Worm (Caenorhabditis elegans): ENCODE measurements around the gene tbc-12.
A peak's percentile ranks its signal among the peaks of the same experiment; 100 is the strongest.

The tbc-12 gene

DNA sequence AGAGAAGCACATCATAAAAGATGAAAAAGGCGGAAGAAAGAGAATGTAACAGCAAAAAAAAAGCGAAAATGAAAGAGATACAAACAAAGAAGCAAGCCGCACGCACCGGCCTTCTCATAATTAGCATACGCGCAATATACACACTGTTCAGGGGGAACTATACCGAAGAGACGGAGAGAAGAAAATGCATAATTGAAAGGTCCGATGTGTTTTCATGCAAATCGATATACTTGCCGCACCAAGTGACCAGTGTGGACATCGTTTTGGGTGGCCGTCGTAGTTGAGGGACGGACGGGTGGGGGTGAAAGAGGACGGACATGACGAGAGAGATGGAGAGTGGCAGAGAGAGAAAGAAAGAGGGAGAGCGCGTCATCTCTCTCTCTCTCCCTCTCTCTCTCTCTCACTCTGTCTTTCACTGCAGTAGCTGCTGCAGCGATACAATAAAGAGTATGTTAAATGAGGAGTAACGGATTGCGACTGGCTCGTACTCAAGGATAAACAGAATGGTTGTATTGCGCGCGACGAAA is 4.1 kb upstream of the tbc-12 start (continued):
- TF ChIP-seq egl-27 (tag; optimal IDR thresholded peaks at IDR 0.05) (no peak), nhr-11 (tag; optimal IDR thresholded peaks at IDR 0.05) (peak; percentile 91), aly-2 (tag; optimal IDR thresholded peaks at IDR 0.05) (no peak), ama-1 (optimal IDR thresholded peaks at IDR 0.05) (no peak), unc-39 (tag; optimal IDR thresholded peaks at IDR 0.05) (no peak), mes-2 (tag; optimal IDR thresholded peaks at IDR 0.05; ENCODE audit: poor library complexity, severe bottlenecking) (peak; percentile 64), Y75B8A.6 (GFP tag; IDR thresholded peaks at IDR 0.05) (no peak), php-3 (GFP tag; IDR thresholded peaks at IDR 0.05) (no peak), hmg-1.1 (GFP tag; IDR thresholded peaks at IDR 0.05) (peak; percentile 77), saeg-2 (GFP tag; IDR thresholded peaks at IDR 0.05) (no peak), sdz-12 (GFP tag; optimal IDR thresholded peaks at IDR 0.05) (no peak), tra-1 (GFP tag; IDR thresholded peaks at IDR 0.05) (no peak), ces-1 (GFP tag; optimal IDR thresholded peaks at IDR 0.05) (no peak), ceh-62 (tag; optimal IDR thresholded peaks at IDR 0.05) (no peak), vab-7 (GFP tag; IDR thresholded peaks at IDR 0.05) (no peak), madf-9 (GFP tag; conservative IDR thresholded peaks at IDR 0.05) (0 out of 2 replicates have a peak, but pooled peaks have one; percentile 36), mxl-2 (GFP tag; conservative IDR thresholded peaks at IDR 0.05) (no peak), lin-29 (GFP tag; IDR thresholded peaks at IDR 0.05) (no peak), Y48G9A.11 (GFP tag; IDR thresholded peaks at IDR 0.05) (no peak), hlh-30 (tag; optimal IDR thresholded peaks at IDR 0.05; ENCODE audit: insufficient read depth) (peak; percentile 59), Y105C5A.15 (GFP tag; IDR thresholded peaks at IDR 0.05) (no peak), zag-1 (tag; optimal IDR thresholded peaks at IDR 0.05) (peak; percentile 76), set-16 (GFP tag; IDR thresholded peaks at IDR 0.05) (peak; percentile 83), fos-1 (tag; optimal IDR thresholded peaks at IDR 0.05) (no peak), F44E2.7 (GFP tag; IDR thresholded peaks at IDR 0.05) (no peak), nhr-41 (GFP tag; IDR thresholded peaks at IDR 0.05) (no peak), nhr-10 (tag; optimal IDR thresholded peaks at IDR 0.05) (no peak), nhr-28 (tag; optimal IDR thresholded peaks at IDR 0.05) (peak; percentile 42), lsy-2 (tag; optimal IDR thresholded peaks at IDR 0.05) (peak; percentile 72 to 78), ceh-82 (tag; optimal IDR thresholded peaks at IDR 0.05) (no peak), D1046.2 (GFP tag; IDR thresholded peaks at IDR 0.05) (no peak), attf-4 (tag; optimal IDR thresholded peaks at IDR 0.05) (no peak), madf-5 (GFP tag; IDR thresholded peaks at IDR 0.05) (no peak), mdt-29 (GFP tag; IDR thresholded peaks at IDR 0.05) (no peak), Y5F2A.4 (GFP tag; optimal IDR thresholded peaks at IDR 0.05) (no peak), F10B5.3 (tag; optimal IDR thresholded peaks at IDR 0.05) (no peak), lin-13 (GFP tag; optimal IDR thresholded peaks at IDR 0.05) (no peak), ceh-32 (tag; optimal IDR thresholded peaks at IDR 0.05; ENCODE audit: poor library complexity) (no peak), F37D6.2 (tag; optimal IDR thresholded peaks at IDR 0.05) (peak; percentile 43), pha-4 (GFP tag; IDR thresholded peaks at IDR 0.05) (no peak; the same call in 1 of the 2 replicates), pha-4 (tag; optimal IDR thresholded peaks at IDR 0.05) (peak; percentile 87), spr-3 (GFP tag; optimal IDR thresholded peaks at IDR 0.05) (no peak), ztf-11 (tag; optimal IDR thresholded peaks at IDR 0.05) (no peak), mdl-1 (tag; optimal IDR thresholded peaks at IDR 0.05) (peak in 1 of 2 experiments; percentile 78), nhr-48 (tag; optimal IDR thresholded peaks at IDR 0.05) (peak; percentile 9), snpc-1.2 (GFP tag; IDR thresholded peaks at IDR 0.05) (no peak), zip-11 (GFP tag; IDR thresholded peaks at IDR 0.05) (no peak), pqm-1 (tag; optimal IDR thresholded peaks at IDR 0.05) (no peak), lin-1 (GFP tag; IDR thresholded peaks at IDR 0.05) (no peak), jun-1 (tag; optimal IDR thresholded peaks at IDR 0.05) (no peak), zfp-3 (GFP tag; conservative IDR thresholded peaks at IDR 0.05) (no peak), arid-1 (GFP tag; conservative IDR thresholded peaks at IDR 0.05) (no peak)
